Fruit fly (Drosophila melanogaster) ovary, adult (tissue): ENCODE measurements around the gene Ets97D.

Experiments used
- CG17801 ChIP-seq: fragments of 200-800 bp; optimal IDR thresholded peaks from 2 replicates; lab custom pipeline; 2019; ENCODE audit warnings: missing biosample characterization, mild to moderate bottlenecking, missing genetic modification characterization, moderate library complexity; ENCODE audit not compliant: partially characterized antibody

Gene Ets97D

DNA sequence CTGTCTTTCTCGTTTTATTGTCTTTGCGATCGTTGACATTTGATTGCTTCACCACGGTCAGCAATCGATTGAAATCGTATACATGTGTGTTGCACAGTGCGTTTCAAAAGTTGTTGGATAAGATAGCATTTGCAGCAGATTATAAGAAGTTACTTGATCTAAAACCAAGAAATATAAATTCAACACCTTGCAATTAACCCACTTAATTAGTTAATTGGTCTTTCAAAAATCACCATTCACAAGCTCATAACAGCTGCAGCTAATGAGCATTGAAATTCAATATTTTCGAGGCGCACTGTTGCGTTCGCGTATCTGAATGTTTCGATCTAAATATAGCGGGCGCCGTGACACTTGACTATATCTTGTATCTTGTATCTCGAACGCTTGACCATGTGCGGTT lies 19.9 kb downstream of the Ets97D start:
- TF ChIP-seq CG17801 (GFP tag; lab: Kevin White, UChicago), result no peak

DNA sequence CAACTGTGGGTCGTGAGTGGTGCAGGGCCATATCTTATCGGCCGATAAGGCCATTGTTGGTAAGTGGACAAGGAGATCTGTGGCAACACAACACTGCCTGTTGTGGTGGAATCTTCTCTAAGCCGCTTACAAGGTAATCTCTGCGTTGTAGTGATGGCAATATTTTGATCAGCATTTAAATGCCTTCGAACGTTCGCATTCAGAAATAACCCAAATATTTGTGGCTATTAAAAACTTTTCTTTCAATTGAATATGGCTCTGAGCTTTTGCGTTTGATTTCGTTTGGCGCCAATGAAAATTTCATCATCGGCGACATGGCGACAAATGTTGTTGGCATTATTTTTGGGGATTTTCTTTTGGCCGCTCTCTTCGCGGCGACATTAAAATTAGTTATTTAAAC lies 22.2 kb downstream of the Ets97D start:
- no peak for TF ChIP-seq CG17801 (GFP tag; lab: Kevin White, UChicago)

DNA sequence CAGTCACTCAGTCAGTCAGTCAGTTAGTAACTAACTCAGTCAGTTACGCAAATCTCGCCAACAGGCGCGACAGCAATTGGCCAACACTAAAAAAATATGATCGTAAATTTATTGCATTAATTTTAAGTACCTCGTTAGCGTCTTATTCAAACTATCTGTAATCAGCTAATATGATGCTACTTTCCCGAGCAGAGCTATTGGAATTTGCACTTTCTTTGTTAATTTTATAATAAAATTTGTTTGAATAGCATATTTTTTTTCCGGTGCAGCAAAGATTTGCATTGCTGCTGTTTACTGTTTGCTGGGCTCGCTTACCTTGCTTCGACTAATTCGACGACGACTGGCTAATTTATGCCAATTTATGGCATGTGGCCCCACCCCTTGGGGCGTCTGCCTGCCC lies 22.6 kb downstream of the Ets97D start:
- TF ChIP-seq CG17801 (GFP tag; lab: Kevin White, UChicago), result no peak

DNA sequence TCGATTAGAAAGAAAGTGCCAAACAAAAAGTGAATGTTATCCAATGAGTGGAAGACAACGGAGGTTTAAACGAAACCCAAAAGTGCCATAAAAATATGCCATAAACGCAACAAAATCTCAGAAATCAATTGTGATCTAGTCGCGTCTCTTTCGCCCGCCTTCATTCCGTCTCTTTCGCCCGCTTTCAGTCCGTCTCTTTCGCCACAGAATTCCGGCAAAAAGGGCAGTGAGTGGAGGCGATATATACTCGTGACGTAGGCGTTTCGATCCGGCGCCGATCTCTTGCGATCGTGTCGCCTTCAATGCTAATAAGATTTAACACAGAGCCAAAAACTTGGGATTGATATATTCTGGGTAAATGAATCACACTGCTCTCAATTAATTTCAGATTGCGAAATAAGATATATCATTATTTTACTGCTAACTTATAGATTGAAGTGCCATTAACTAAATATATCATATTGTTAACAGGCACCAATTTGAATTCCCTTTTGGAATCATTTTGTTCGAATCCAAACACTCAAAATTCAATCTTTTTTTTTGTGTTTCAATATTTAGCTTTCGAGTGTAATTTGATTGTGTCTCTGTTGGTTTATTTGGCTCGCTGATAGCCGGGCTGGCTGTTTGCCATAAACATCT lies 24.5 kb downstream of the Ets97D start:
- TF ChIP-seq CG17801 (GFP tag; lab: Kevin White, UChicago), result no peak

DNA sequence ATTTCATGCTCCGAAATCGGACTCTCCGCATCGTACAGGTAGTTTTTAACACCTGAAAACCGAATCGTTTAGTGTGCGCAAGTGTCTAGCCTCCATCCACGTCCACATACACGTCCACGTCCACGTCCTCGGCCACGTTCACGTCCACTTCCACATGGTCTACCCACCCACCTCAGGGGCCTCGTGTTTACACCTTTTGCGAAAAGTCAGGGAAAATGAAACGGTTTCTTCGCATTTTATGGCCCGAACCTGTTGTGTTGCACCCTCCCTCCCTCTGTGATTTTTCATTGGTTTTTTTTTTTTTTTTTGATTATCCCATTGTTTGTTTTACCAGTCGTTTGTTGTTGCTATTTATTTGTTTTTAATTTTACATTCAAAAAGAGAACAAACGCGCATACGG lies 25.5 kb downstream of the Ets97D start:
- TF ChIP-seq CG17801 (GFP tag; lab: Kevin White, UChicago), result no peak

DNA sequence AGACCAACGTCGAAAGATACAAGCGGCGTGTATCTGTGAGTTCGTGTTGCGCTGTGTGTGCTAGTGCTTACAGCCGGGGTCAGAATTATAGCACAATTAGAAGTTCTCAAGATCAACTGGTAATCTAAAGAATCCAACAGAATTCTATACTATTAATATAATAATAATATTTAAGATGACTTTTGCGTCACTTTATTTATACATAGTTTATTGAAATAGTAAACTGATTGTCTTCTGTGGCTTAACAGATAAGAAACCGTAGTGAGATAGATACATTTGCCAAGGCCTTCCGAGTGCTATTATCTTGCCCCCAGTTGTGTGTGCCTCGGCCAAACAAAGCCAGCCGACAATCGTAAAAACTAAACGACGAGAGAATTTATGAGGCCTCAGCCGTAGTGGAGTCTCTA lies 26.4 kb downstream of the Ets97D start:
- peak; percentile 55 for TF ChIP-seq CG17801 (GFP tag; lab: Kevin White, UChicago)

DNA sequence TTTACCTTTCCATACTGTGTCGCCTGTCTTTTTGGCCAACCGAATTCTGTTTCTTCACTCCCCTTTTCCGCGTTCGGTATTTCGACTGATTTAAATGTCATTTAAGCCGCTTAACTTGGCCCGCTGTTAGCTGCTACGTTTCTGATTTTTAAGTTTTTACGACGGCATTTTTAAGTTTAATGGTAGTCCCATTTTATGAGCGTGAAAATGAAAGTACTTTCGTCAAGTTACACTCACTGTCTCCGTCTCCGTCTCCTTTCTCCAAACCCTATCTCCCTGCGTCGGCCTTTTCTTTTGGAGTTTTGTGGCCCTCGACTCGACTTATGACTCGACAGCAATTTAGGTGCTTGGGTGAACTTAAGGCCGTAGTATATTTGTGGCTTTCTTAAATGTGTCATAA lies 27.5 kb downstream of the Ets97D start:
- TF ChIP-seq CG17801 (GFP tag; lab: Kevin White, UChicago), result no peak

DNA sequence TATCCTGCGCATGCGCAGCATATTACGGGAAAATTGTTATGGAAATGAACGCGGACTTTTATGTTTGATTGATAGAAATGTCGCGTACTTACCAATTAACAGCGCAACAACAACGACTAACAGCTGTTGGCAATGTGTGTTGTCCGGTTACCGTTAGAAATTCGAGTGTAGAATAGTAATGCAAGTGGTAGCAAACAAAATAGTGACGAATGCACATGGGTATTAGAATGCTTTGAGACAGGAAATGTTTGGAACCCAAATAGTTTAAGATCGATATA lies 29.7 kb downstream of the Ets97D start:
- no peak for TF ChIP-seq CG17801 (GFP tag; lab: Kevin White, UChicago)

DNA sequence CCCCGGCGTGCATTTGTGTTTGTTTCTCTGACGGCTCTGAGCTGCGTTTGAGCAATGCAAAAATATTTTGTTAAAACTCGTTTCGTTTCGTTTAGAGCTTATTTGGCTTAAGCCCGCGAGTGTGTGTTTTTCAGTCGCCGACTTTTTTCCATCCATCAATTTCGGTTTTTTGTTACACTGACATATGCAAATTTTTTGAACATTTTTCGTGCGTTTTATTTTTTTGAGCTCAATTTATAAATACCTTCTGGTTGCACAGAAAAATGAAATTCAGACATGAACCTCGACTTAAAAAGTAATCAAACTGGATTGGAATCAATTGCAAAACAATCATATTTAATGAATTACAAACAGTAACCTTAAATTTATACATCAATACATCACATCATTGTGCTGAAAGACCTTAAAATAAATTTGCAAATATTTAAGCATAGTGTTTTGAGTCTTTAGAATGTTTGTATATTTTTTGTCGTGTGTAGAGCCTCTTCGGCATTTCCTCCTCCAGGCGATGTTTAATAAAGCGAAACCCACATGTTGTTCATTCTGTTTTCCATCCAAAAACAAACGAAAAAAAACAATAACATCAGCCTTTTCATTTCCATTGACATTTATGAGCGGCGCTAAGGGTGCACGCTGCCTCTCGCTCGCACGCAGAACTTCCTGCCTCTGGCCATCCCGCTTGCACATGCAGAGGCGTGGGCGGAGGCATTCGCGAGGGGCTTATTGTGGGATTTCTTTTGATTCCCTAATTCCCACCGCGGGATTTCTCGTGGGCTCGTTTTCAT lies 30.3 kb downstream of the Ets97D start:
- TF ChIP-seq CG17801 (GFP tag; lab: Kevin White, UChicago), result no peak

DNA sequence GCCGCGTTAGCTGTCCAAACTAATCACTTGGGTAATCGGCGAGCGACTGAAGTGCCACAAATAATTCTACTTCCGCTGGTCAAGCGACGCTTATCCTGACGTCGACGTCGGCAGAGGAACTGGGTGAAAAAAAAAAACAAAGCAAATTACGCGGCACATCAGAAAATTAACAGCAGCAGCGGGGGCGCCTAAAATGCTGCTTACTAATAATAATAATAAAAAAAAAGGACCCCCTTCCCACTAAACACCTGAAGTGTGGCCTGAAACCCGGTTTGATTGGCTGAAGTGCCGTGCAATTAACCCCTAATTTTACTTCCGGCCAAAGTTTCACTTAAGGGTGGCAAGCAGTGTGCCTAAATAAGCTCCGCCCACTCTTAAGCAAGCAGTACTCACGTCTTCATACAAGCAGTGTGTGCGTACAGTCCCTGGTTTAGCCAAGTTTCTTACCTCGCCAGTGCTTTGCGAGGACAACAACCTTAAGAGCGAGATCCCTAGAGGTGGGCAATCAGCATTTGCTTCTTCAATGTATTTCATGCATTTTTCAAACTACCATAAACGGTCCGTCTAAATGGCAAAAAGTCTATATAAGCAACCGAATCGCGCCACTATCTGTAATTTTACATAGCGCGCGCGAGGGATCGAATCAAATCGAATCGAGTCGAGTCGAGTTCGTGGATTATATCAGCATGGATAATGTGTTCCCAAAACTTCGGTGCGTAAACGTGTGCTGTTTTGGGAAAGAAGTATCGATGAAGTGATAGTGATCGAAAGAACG lies 31.4 kb downstream of the Ets97D start, which contains the start of the genes ro and T48:
ro (minus strand) TSS at position 51 of the 775 bp plus-strand sequence.
T48 (plus strand) TSS at position 614 of the 775 bp plus-strand sequence.
- TF ChIP-seq CG17801 (GFP tag; lab: Kevin White, UChicago), result peak; percentile 53

DNA sequence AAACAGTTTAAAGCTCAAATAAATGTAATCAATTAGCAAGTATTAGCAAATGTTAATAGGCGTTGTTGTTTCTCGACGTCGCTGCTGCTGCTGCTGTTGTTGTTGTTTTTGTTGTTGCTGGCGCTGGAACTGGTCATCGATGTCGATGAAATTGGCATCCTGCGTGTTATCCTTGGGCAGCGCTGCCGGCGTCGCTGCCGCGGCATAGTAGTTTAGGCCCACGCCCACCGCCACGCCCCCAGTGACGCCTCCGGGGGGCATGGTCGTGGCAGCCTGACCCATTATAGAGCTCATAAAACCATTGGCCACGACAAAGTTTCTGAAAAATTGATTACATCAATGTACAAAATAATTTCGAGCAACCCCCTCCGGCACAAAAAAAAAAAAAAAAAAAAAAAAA lies 35.8 kb downstream of the Ets97D start:
- TF ChIP-seq CG17801 (GFP tag; lab: Kevin White, UChicago), result no peak

DNA sequence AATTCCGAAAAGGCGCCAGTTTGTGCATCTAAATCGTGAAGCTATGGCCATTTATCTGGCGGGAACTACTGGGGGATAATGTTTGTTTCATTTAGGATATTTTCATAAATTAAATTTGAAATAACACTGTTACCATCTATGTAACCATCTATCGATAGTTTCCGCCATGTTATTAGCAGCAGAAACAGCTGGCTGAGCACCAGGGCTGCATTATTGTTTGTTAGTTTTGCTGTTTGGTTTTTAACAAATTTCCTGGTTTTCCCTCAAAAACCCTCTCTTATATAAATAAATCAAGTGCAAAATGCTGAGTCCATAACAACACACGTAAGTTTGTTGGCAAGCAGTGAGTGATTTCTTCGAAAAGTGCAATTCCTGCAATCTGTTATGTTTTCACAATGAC lies 36.3 kb downstream of the Ets97D start, which contains the start of gene CG5500:
CG5500 (plus strand) TSS at position 199 of the 400 bp plus-strand sequence.
- TF ChIP-seq CG17801 (GFP tag; lab: Kevin White, UChicago), result peak; percentile 38

DNA sequence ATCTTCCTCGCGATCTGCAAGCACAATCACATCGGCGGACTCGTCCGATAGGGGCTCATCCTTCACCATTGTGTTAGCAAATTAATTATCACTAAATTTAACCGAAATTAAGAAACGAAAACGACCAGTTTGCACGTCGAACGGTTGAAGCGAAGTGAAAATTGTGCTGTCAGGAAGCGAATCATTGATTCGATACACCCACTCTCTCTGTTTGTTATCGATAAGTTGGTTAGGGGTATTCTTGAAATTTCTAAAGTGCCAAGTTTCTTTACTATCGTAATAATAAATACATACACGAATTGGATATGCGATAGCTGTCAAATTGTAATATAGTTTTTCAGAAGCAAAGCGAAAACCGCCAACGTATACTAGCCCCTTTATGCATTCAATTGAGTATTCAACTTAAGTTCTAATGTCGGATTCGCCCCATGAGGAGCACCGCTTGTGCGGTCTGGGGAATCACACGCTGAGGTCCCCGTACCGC lies 37.1 kb downstream of the Ets97D start, which contains the start of gene Rb97D:
Rb97D (minus strand) TSS at position 199 of the 484 bp plus-strand sequence.
- peak; percentile 50 for TF ChIP-seq CG17801 (GFP tag; lab: Kevin White, UChicago)

DNA sequence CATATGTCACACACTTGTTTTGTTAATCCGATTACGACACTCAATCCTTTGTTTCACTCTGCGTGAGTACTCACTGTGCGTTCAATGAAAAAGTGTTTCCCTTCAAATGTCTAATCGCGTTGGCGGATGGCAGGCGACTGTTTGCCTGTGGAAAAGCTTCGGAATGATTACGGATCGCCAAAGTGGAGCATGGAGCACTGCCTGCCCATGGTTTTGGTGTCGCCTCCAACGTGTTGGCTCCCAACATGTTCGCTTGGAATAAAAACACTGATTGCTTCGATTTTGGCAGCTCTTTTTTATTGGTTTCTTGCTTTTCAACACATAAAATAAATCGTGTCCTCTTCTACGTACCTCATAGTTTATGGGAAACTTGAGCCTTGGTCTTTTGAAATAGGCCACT lies 40.8 kb downstream of the Ets97D start, which contains the start of gene SPARC:
SPARC (minus strand) TSS at position 144 of the 400 bp plus-strand sequence.
- TF ChIP-seq CG17801 (GFP tag; lab: Kevin White, UChicago), result no peak

DNA sequence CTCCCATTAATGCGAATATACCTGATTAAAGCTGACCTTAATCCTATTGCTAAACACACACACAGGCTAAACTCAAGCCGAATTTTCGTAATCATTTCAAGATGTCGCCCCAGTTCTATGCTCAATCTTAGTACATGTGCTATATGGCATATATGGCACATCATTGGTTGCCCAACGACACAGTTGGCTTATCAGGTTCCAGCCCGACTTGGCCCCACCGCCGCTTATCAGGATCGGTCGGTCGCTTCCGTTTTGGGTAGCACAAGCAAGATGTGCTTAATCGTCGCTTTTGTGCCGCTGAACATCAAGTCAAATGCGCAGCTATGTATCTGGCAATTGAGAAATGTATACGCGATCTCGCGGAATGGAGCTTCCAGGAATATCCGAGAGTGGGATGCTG lies 41.6 kb downstream of the Ets97D start:
- TF ChIP-seq CG17801 (GFP tag; lab: Kevin White, UChicago), result no peak
